Fruit fly (Drosophila melanogaster) whole organism, embryonic: ENCODE results near the gene CG14882.

Experiments used
- Abd-B ChIP-seq: fragments of 200-800 bp; sonication (Bioruptor generic); optimal IDR thresholded peaks from 2 replicates; lab custom pipeline; 2018; ENCODE audit warnings: missing biosample characterization, mild to moderate bottlenecking, missing genetic modification characterization, moderate library complexity
- Bgb ChIP-seq: fragments of 200-800 bp; sonication (Bioruptor generic); IDR thresholded peaks from 2 replicates; pipeline ENCODE4 v1.3.6; 2022; ENCODE audit warnings: missing biosample characterization, missing genetic modification characterization; ENCODE audit not compliant: partially characterized antibody
- CG10274 ChIP-seq: fragments of 200-800 bp; sonication (Bioruptor generic); optimal IDR thresholded peaks from 3 replicates; lab custom pipeline; 2017; ENCODE audit warnings: missing biosample characterization, mild to moderate bottlenecking, missing genetic modification characterization
- CG12299 ChIP-seq: fragments of 200-800 bp; sonication (Bioruptor generic); optimal IDR thresholded peaks from 2 replicates; lab custom pipeline; 2018; ENCODE audit warnings: missing biosample characterization, mild to moderate bottlenecking, missing genetic modification characterization
- CG14860 ChIP-seq: fragments of 200-800 bp; sonication (Bioruptor generic); IDR thresholded peaks from 3 replicates; pipeline ENCODE4 v1.3.6; 2022; ENCODE audit warnings: missing biosample characterization, missing genetic modification characterization; ENCODE audit not compliant: partially characterized antibody
- CG15479 ChIP-seq: fragments of 200-800 bp; sonication (Bioruptor generic); optimal IDR thresholded peaks from 3 replicates; lab custom pipeline; 2019; ENCODE audit warnings: missing biosample characterization, mild to moderate bottlenecking, missing genetic modification characterization, moderate library complexity
- CG16813 ChIP-seq: fragments of 200-800 bp; sonication (Bioruptor generic); IDR thresholded peaks from 3 replicates; pipeline ENCODE4 v1.3.6; 2022; ENCODE audit warnings: missing biosample characterization, missing genetic modification characterization; ENCODE audit not compliant: partially characterized antibody
- CG2129 ChIP-seq: fragments of 200-800 bp; sonication (Bioruptor generic); IDR thresholded peaks from 2 replicates; pipeline ENCODE4 v1.3.6; 2022; ENCODE audit warnings: missing biosample characterization, missing genetic modification characterization; ENCODE audit not compliant: partially characterized antibody
- CG3847 ChIP-seq: fragments of 200-800 bp; sonication (Bioruptor generic); IDR thresholded peaks from 2 replicates; pipeline ENCODE4 v1.3.6; 2022; ENCODE audit warnings: missing biosample characterization, missing genetic modification characterization
- CG3995 ChIP-seq: fragments of 200-800 bp; sonication (Bioruptor generic); optimal IDR thresholded peaks from 3 replicates; lab custom pipeline; 2016; ENCODE audit warnings: missing biosample characterization, missing genetic modification characterization
- CG42726 ChIP-seq: fragments of 200-800 bp; sonication (Bioruptor generic); IDR thresholded peaks from 2 replicates; pipeline ENCODE4 v1.3.6; 2022; ENCODE audit warnings: missing biosample characterization, missing genetic modification characterization; ENCODE audit not compliant: partially characterized antibody
- CG4617 ChIP-seq: fragments of 200-800 bp; sonication (Bioruptor generic); optimal IDR thresholded peaks from 3 replicates; lab custom pipeline; 2016; ENCODE audit warnings: missing biosample characterization, missing genetic modification characterization, borderline replicate concordance
- CG5245 ChIP-seq: fragments of 200-800 bp; sonication (Bioruptor generic); optimal IDR thresholded peaks from 3 replicates; lab custom pipeline; 2016; ENCODE audit warnings: missing biosample characterization, missing genetic modification characterization
- CG7963 ChIP-seq: fragments of 200-800 bp; sonication (Bioruptor generic); IDR thresholded peaks from 3 replicates; pipeline ENCODE4 v1.3.6; 2022; ENCODE audit warnings: missing biosample characterization, missing genetic modification characterization; ENCODE audit not compliant: partially characterized antibody
- CHES-1-like ChIP-seq: fragments of 200-800 bp; sonication (Bioruptor generic); optimal IDR thresholded peaks from 2 replicates; lab custom pipeline; 2016; ENCODE audit warnings: missing biosample characterization, missing genetic modification characterization
- Dll ChIP-seq: fragments of 200-800 bp; sonication (Bioruptor generic); IDR thresholded peaks from 4 replicates; pipeline ENCODE4 v1.3.6; 2022; ENCODE audit warnings: missing biosample characterization, missing genetic modification characterization; ENCODE audit not compliant: partially characterized antibody
- Dp ChIP-seq: fragments of 200-800 bp; sonication (Bioruptor generic); optimal IDR thresholded peaks from 2 replicates; lab custom pipeline; 2018; ENCODE audit warnings: missing biosample characterization, mild to moderate bottlenecking, missing genetic modification characterization, moderate library complexity
- Dref ChIP-seq: fragments of 200-800 bp; sonication (Bioruptor generic); IDR thresholded peaks from 2 replicates; pipeline ENCODE4 v1.3.6; 2022; ENCODE audit warnings: missing biosample characterization, missing genetic modification characterization
- Ets65A ChIP-seq: fragments of 200-800 bp; sonication (Bioruptor generic); peaks from one replicate; lab custom pipeline; 2016; ENCODE audit warnings: missing biosample characterization, missing genetic modification characterization
- Fer2 ChIP-seq: fragments of 200-800 bp; sonication (Bioruptor generic); optimal IDR thresholded peaks from 2 replicates; lab custom pipeline; 2018; ENCODE audit warnings: missing biosample characterization, mild to moderate bottlenecking, missing genetic modification characterization, moderate library complexity
- HLH4C ChIP-seq: fragments of 200-800 bp; sonication (Bioruptor generic); IDR thresholded peaks from 3 replicates; pipeline ENCODE4 v1.3.6; 2022; ENCODE audit warnings: missing biosample characterization, missing genetic modification characterization; ENCODE audit not compliant: partially characterized antibody
- Hr39 ChIP-seq: fragments of >200 bp; optimal IDR thresholded peaks from 2 replicates; lab custom pipeline; 2017
- MBD-R2 ChIP-seq: fragments of 200-800 bp; sonication (Bioruptor generic); IDR thresholded peaks from 2 replicates; pipeline ENCODE4 v1.3.6; 2022; ENCODE audit warnings: missing biosample characterization, missing genetic modification characterization
- MESR4 ChIP-seq: fragments of 200-800 bp; sonication (Bioruptor generic); optimal IDR thresholded peaks from 2 replicates; lab custom pipeline; 2018; ENCODE audit warnings: missing biosample characterization, mild to moderate bottlenecking, missing genetic modification characterization, moderate library complexity
- Med ChIP-seq: fragments of 200-800 bp; sonication (Bioruptor generic); peaks from one replicate; lab custom pipeline; 2016; ENCODE audit warnings: missing biosample characterization, missing genetic modification characterization, mild to moderate bottlenecking, inconsistent platforms, moderate library complexity
- Scr ChIP-seq: fragments of 200-800 bp; sonication (Bioruptor generic); IDR thresholded peaks from 2 replicates; pipeline ENCODE4 v1.3.6; 2022; ENCODE audit warnings: missing biosample characterization, missing genetic modification characterization; ENCODE audit not compliant: partially characterized antibody
- Sry-δ ChIP-seq: fragments of 200-800 bp; sonication (Bioruptor generic); optimal IDR thresholded peaks from 2 replicates; lab custom pipeline; 2016; ENCODE audit warnings: missing biosample characterization, missing genetic modification characterization
- Vsx1 ChIP-seq: fragments of 200-800 bp; sonication (Bioruptor generic); optimal IDR thresholded peaks from 2 replicates; lab custom pipeline; 2017; ENCODE audit warnings: missing biosample characterization, mild to moderate bottlenecking, missing genetic modification characterization, missing genetic modification reagents
- ato ChIP-seq: fragments of 200-800 bp; sonication (Bioruptor generic); IDR thresholded peaks from 2 replicates; pipeline ENCODE4 v1.3.6; 2022; ENCODE audit warnings: missing biosample characterization, missing genetic modification characterization; ENCODE audit not compliant: partially characterized antibody
- bbx ChIP-seq: fragments of 200-800 bp; sonication (Bioruptor generic); IDR thresholded peaks from 2 replicates; pipeline ENCODE4 v1.3.6; 2022; ENCODE audit warnings: missing biosample characterization, missing genetic modification characterization; ENCODE audit not compliant: partially characterized antibody
- caup ChIP-seq: fragments of 200-800 bp; sonication (Bioruptor generic); optimal IDR thresholded peaks from 3 replicates; lab custom pipeline; 2017; ENCODE audit warnings: missing biosample characterization, mild to moderate bottlenecking, missing genetic modification characterization, moderate library complexity; ENCODE audit not compliant: severe bottlenecking
- chinmo ChIP-seq: fragments of 200-800 bp; sonication (Bioruptor generic); IDR thresholded peaks from 4 replicates; pipeline ENCODE4 v1.3.6; 2022; ENCODE audit warnings: missing biosample characterization, missing genetic modification characterization; ENCODE audit not compliant: partially characterized antibody
- esg ChIP-seq: fragments of 200-800 bp; sonication (Bioruptor generic); conservative IDR thresholded peaks from 2 replicates; pipeline ENCODE4 v1.3.6; 2022; ENCODE audit warnings: missing biosample characterization, missing genetic modification characterization
- hb ChIP-seq: fragments of 200-800 bp; sonication (Bioruptor generic); IDR thresholded peaks from 3 replicates; pipeline ENCODE4 v1.3.6; 2022; ENCODE audit warnings: missing biosample characterization, missing genetic modification characterization; ENCODE audit not compliant: partially characterized antibody
- inv ChIP-seq: fragments of 200-800 bp; sonication (Bioruptor generic); IDR thresholded peaks from 2 replicates; pipeline ENCODE4 v1.3.6; 2022; ENCODE audit warnings: missing biosample characterization, missing genetic modification characterization; ENCODE audit not compliant: partially characterized antibody
- kni ChIP-seq: fragments of 200-800 bp; sonication (Bioruptor generic); optimal IDR thresholded peaks from 3 replicates; lab custom pipeline; 2017; ENCODE audit warnings: mild to moderate bottlenecking, missing biosample characterization, missing genetic modification reagents, missing genetic modification characterization
- mld ChIP-seq: fragments of 200-800 bp; sonication (Bioruptor generic); IDR thresholded peaks from 3 replicates; pipeline ENCODE4 v1.3.6; 2022; ENCODE audit warnings: missing biosample characterization, missing genetic modification characterization; ENCODE audit not compliant: partially characterized antibody
- nerfin-2 ChIP-seq: fragments of 200-800 bp; sonication (Bioruptor generic); IDR thresholded peaks from 2 replicates; pipeline ENCODE4 v1.3.6; 2022; ENCODE audit warnings: missing biosample characterization, missing genetic modification characterization; ENCODE audit not compliant: partially characterized antibody
- nmo ChIP-seq: fragments of 200-800 bp; sonication (Bioruptor generic); optimal IDR thresholded peaks from 2 replicates; lab custom pipeline; 2018; ENCODE audit warnings: missing biosample characterization, mild to moderate bottlenecking, missing genetic modification characterization, moderate library complexity
- pzg ChIP-seq: fragments of 200-800 bp; sonication (Bioruptor generic); optimal IDR thresholded peaks from 3 replicates; lab custom pipeline; 2018; ENCODE audit warnings: missing biosample characterization, mild to moderate bottlenecking, missing genetic modification characterization, moderate library complexity
- row ChIP-seq: fragments of 200-800 bp; sonication (Bioruptor generic); IDR thresholded peaks from 3 replicates; pipeline ENCODE4 v1.3.6; 2022; ENCODE audit warnings: missing biosample characterization, missing genetic modification characterization
- stwl ChIP-seq: fragments of 200-800 bp; sonication (Bioruptor generic); optimal IDR thresholded peaks from 3 replicates; lab custom pipeline; 2018; ENCODE audit warnings: missing biosample characterization, mild to moderate bottlenecking, missing genetic modification characterization, moderate library complexity
- tna ChIP-seq: fragments of 200-800 bp; sonication (Bioruptor generic); IDR thresholded peaks from 2 replicates; pipeline ENCODE4 v1.3.6; 2022; ENCODE audit warnings: missing biosample characterization, missing genetic modification characterization; ENCODE audit not compliant: partially characterized antibody
- trem ChIP-seq: fragments of 200-800 bp; optimal IDR thresholded peaks from 3 replicates; lab custom pipeline; 2019; ENCODE audit warnings: missing biosample characterization, mild to moderate bottlenecking, missing genetic modification characterization, moderate library complexity
- unc-4 ChIP-seq: fragments of 200-800 bp; sonication (Bioruptor generic); IDR thresholded peaks from 2 replicates; pipeline ENCODE4 v1.3.6; 2022; ENCODE audit warnings: missing biosample characterization, missing genetic modification characterization; ENCODE audit not compliant: partially characterized antibody
- vvl ChIP-seq: fragments of 200-800 bp; sonication (Bioruptor generic); IDR thresholded peaks from 2 replicates; pipeline ENCODE4 v1.3.6; 2022; ENCODE audit warnings: missing biosample characterization, missing genetic modification characterization
- wdn ChIP-seq: fragments of 200-800 bp; sonication (Bioruptor generic); IDR thresholded peaks from 2 replicates; pipeline ENCODE4 v1.3.6; 2022; ENCODE audit warnings: missing biosample characterization, missing genetic modification characterization

Gene CG14882

dm6 chr3R:16483877-16484417, 40.9 kb downstream of the CG14882 start, which contains the start of gene Der-2:
Der-2 (minus strand) TSS chr3R:16484223.
- peak; percentile 67 for TF ChIP-seq Ets65A (GFP tag; lab: Kevin White, UChicago)
- TF ChIP-seq Dp (GFP tag; lab: Kevin White, UChicago), result peak; percentile 81
- TF ChIP-seq row (GFP tag; lab: Robert Waterston, UW), result peak; percentile 52; the same call in 2 of the 3 replicates
- peak; percentile 87 for TF ChIP-seq mld (GFP tag; lab: Robert Waterston, UW)
- no peak for TF ChIP-seq CHES-1-like (GFP tag; lab: Kevin White, UChicago)
- TF ChIP-seq vvl (GFP tag; lab: Robert Waterston, UW), result 0 out of 2 replicates have a peak, but pooled peaks have one; percentile 32
- TF ChIP-seq CG5245 (GFP tag; lab: Kevin White, UChicago), result no peak
- TF ChIP-seq chinmo, result peak; percentile 92; the same call in 3 of the 4 replicates
- no peak for TF ChIP-seq Hr39
- TF ChIP-seq Bgb (GFP tag; lab: Robert Waterston, UW), result peak; percentile 92
- TF ChIP-seq Scr (GFP tag; lab: Robert Waterston, UW), result peak; percentile 91
- TF ChIP-seq Abd-B (GFP tag; lab: Kevin White, UChicago), result peak; percentile 64
- TF ChIP-seq caup (GFP tag; lab: Kevin White, UChicago), result no peak
- peak; percentile 30 for TF ChIP-seq CG3995 (GFP tag; lab: Kevin White, UChicago)
- TF ChIP-seq tna (GFP tag; lab: Robert Waterston, UW), result peak; percentile 83
- peak; percentile 57 for TF ChIP-seq stwl (tag; lab: Kevin White, UChicago)
- peak; percentile 64 for TF ChIP-seq nerfin-2 (GFP tag; lab: Robert Waterston, UW)
- TF ChIP-seq nmo, result peak; percentile 1
- peak; percentile 94 for TF ChIP-seq Dll
- TF ChIP-seq Vsx1 (GFP tag; lab: Kevin White, UChicago), result no peak
- TF ChIP-seq bbx, result peak; percentile 92
- TF ChIP-seq CG14860 (GFP tag; lab: Robert Waterston, UW), result peak; percentile 74
- peak; percentile 80 for TF ChIP-seq CG2129 (GFP tag; lab: Robert Waterston, UW)
- TF ChIP-seq CG16813 (GFP tag; lab: Robert Waterston, UW), result peak; percentile 78
- peak; percentile 77 for TF ChIP-seq MBD-R2
- TF ChIP-seq Med (GFP tag; lab: Kevin White, UChicago), result peak; percentile 66
- peak; percentile 74 for TF ChIP-seq inv (GFP tag; lab: Robert Waterston, UW)
- TF ChIP-seq hb (GFP tag; lab: Robert Waterston, UW), result peak; percentile 75; the same call in 2 of the 3 replicates
- TF ChIP-seq Sry-δ (GFP tag; lab: Kevin White, UChicago), result peak; percentile 89
- TF ChIP-seq CG10274, result no peak
- peak; percentile 79 for TF ChIP-seq ato (GFP tag; lab: Robert Waterston, UW)
- peak; percentile 42 for TF ChIP-seq pzg (GFP tag; lab: Kevin White, UChicago)
- no peak for TF ChIP-seq CG15479
- peak; percentile 61 for TF ChIP-seq MESR4
- TF ChIP-seq esg (GFP tag; lab: Robert Waterston, UW), result no peak
- TF ChIP-seq CG4617, result peak; percentile 49
- no peak for TF ChIP-seq CG12299
- TF ChIP-seq CG7963 (GFP tag; lab: Robert Waterston, UW), result peak; percentile 77
- peak; percentile 93 for TF ChIP-seq unc-4
- peak; percentile 86 for TF ChIP-seq CG42726 (GFP tag; lab: Robert Waterston, UW)
- TF ChIP-seq CG3847 (GFP tag; lab: Robert Waterston, UW), result no peak
- TF ChIP-seq Fer2 (tag; lab: Kevin White, UChicago), result no peak
- TF ChIP-seq Dref, result peak; percentile 75
- TF ChIP-seq kni (GFP tag; lab: Kevin White, UChicago), result no peak
- peak; percentile 83 for TF ChIP-seq HLH4C
- peak; percentile 40 for TF ChIP-seq trem (tag; lab: Kevin White, UChicago)
- TF ChIP-seq wdn, result no peak
